Worm (Caenorhabditis elegans): ENCODE measurements around the gene nhr-134.
A peak's percentile ranks its signal among the peaks of the same experiment; 100 is the strongest.

Gene nhr-134

DNA sequence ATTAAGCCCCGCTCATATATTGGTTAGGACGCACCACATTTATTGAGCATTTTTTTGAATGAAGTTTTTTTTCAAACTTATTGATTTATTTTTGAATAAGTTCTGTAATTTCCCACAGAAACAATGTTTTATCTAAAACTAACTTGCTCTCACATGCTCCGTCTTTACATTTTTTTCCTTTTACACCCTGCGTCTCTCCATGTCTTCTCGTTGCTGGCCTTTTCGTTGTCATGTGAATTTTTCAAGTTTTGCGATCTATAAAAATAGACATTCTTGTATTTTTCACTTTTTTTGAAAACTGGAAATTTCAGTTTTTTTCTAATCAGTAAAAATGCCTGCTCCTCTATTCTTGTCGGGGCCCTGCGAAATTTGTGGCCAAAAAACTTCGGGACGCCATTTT lies at the start of gene nhr-134:
TSS of gene nhr-134 (plus strand) at position 312 of the 400 bp plus-strand sequence.
- TF ChIP-seq C34F6.9 (tag; optimal IDR thresholded peaks at IDR 0.05) (peak; percentile 34), ama-1 (optimal IDR thresholded peaks at IDR 0.05) (no peak), gmeb-1 (tag; optimal IDR thresholded peaks at IDR 0.05) (no peak), mab-5 (tag; optimal IDR thresholded peaks at IDR 0.05) (no peak), nhr-21 (tag; optimal IDR thresholded peaks at IDR 0.05) (no peak), egl-27 (tag; optimal IDR thresholded peaks at IDR 0.05) (no peak), peb-1 (tag; optimal IDR thresholded peaks at IDR 0.05) (no peak), mdl-1 (tag; optimal IDR thresholded peaks at IDR 0.05) (no peak), snpc-4 (tag; optimal IDR thresholded peaks at IDR 0.05) (no peak), R02D3.7 (tag; optimal IDR thresholded peaks at IDR 0.05) (no peak), zag-1 (tag; optimal IDR thresholded peaks at IDR 0.05) (no peak), unc-62 (GFP tag; optimal IDR thresholded peaks at IDR 0.05) (no peak), skn-1 (tag; optimal IDR thresholded peaks at IDR 0.05) (no peak), elt-3 (tag; optimal IDR thresholded peaks at IDR 0.05) (no peak), dmd-4 (tag; optimal IDR thresholded peaks at IDR 0.05) (no peak), fos-1 (tag; optimal IDR thresholded peaks at IDR 0.05) (peak; percentile 4), ztf-4 (tag; optimal IDR thresholded peaks at IDR 0.05) (no peak), nhr-23 (tag; optimal IDR thresholded peaks at IDR 0.05) (no peak), Y55F3AM.14 (GFP tag; optimal IDR thresholded peaks at IDR 0.05) (no peak), nhr-11 (tag; optimal IDR thresholded peaks at IDR 0.05) (no peak), crh-2 (tag; optimal IDR thresholded peaks at IDR 0.05) (peak; percentile 38), mbf-1 (tag; optimal IDR thresholded peaks at IDR 0.05) (no peak), sma-9 (GFP tag; optimal IDR thresholded peaks at IDR 0.05) (no peak), sma-9 (tag; optimal IDR thresholded peaks at IDR 0.05) (no peak)

DNA sequence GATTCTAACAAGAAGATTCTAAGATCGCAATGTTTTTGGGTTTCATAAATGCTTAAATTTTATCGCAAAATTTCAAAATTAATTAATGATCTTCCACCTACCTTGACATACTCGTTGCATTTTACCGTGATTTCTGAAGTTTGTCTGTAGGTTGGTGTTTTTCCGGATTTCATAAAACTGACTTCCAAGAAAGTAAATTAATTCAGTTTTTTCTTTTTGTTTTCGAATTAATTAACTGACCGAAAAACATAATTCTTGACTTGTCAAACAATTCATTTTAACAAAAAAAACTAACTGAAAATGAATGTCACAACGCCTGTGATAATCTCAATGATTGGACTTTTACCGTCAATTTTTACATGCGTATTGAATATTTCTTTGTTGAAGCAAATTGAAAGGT lies 49.3 kb upstream of the nhr-134 start, which contains the start of gene srbc-16:
TSS of gene srbc-16 (plus strand) at position 301 of the 400 bp plus-strand sequence.
- no peak for TF ChIP-seq nhr-6 (tag; optimal IDR thresholded peaks at IDR 0.05)
- TF ChIP-seq lsy-2 (tag; optimal IDR thresholded peaks at IDR 0.05), result no peak
- no peak for TF ChIP-seq fos-1 (tag; optimal IDR thresholded peaks at IDR 0.05)
- no peak for TF ChIP-seq nhr-237 (tag; optimal IDR thresholded peaks at IDR 0.05)
- TF ChIP-seq snpc-4 (tag; optimal IDR thresholded peaks at IDR 0.05), result no peak
- TF ChIP-seq unc-55 (GFP tag; optimal IDR thresholded peaks at IDR 0.05), result no peak
- TF ChIP-seq elt-1 (tag; optimal IDR thresholded peaks at IDR 0.05), result no peak
- no peak for TF ChIP-seq nhr-10 (tag; optimal IDR thresholded peaks at IDR 0.05)
- no peak for TF ChIP-seq F13H6.1 (tag; optimal IDR thresholded peaks at IDR 0.05)
- TF ChIP-seq nhr-77 (tag; optimal IDR thresholded peaks at IDR 0.05), result no peak
- no peak for TF ChIP-seq alr-1 (tag; optimal IDR thresholded peaks at IDR 0.05)
- TF ChIP-seq crh-2 (tag; optimal IDR thresholded peaks at IDR 0.05), result no peak
- TF ChIP-seq sma-9 (GFP tag; optimal IDR thresholded peaks at IDR 0.05), result no peak
- no peak for TF ChIP-seq sma-9 (tag; optimal IDR thresholded peaks at IDR 0.05)
- no peak for TF ChIP-seq ceh-16 (tag; optimal IDR thresholded peaks at IDR 0.05)
- no peak for TF ChIP-seq peb-1 (tag; optimal IDR thresholded peaks at IDR 0.05)
- no peak for TF ChIP-seq blmp-1 (tag; optimal IDR thresholded peaks at IDR 0.05; ENCODE audit: insufficient read depth)
- no peak for TF ChIP-seq lin-39 (tag; optimal IDR thresholded peaks at IDR 0.05)
- no peak for TF ChIP-seq mdl-1 (tag; optimal IDR thresholded peaks at IDR 0.05)

DNA sequence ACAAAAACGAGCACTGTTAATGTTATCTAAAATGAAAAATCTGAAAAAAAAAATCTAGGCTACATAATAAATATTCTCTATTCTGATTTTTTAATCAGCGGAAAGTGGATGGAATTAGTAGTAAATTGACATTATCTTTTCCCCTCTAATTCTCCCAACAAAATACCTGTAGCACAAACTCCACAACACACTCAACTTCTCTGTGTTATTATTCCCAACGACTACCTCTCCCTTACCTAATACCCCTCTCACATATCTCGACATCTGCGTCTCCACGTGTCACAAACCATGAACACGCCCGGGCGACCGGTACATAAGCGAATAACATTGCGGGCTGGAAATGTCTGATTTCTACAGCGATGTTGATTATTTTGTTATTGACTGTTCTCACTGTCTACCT lies 47.9 kb upstream of the nhr-134 start, which contains the start of gene cyp-33C2:
TSS of gene cyp-33C2 (plus strand) at position 327 of the 400 bp plus-strand sequence.
- no peak for TF ChIP-seq zag-1 (tag; optimal IDR thresholded peaks at IDR 0.05)
- no peak for TF ChIP-seq egl-27 (tag; optimal IDR thresholded peaks at IDR 0.05)
- TF ChIP-seq nhr-77 (tag; optimal IDR thresholded peaks at IDR 0.05), result no peak
- no peak for TF ChIP-seq unc-62 (GFP tag; optimal IDR thresholded peaks at IDR 0.05)
- TF ChIP-seq nhr-129 (tag; optimal IDR thresholded peaks at IDR 0.05), result no peak
- TF ChIP-seq elt-1 (tag; optimal IDR thresholded peaks at IDR 0.05), result no peak
- TF ChIP-seq sma-3 (GFP tag; optimal IDR thresholded peaks at IDR 0.05), result no peak
- TF ChIP-seq ztf-11 (tag; optimal IDR thresholded peaks at IDR 0.05), result no peak
- TF ChIP-seq dmd-4 (tag; optimal IDR thresholded peaks at IDR 0.05), result no peak
- TF ChIP-seq skn-1 (tag; optimal IDR thresholded peaks at IDR 0.05), result no peak
- TF ChIP-seq sma-9 (GFP tag; optimal IDR thresholded peaks at IDR 0.05), result no peak
- TF ChIP-seq sma-9 (tag; optimal IDR thresholded peaks at IDR 0.05), result no peak
- no peak for TF ChIP-seq nhr-23 (tag; optimal IDR thresholded peaks at IDR 0.05)

DNA sequence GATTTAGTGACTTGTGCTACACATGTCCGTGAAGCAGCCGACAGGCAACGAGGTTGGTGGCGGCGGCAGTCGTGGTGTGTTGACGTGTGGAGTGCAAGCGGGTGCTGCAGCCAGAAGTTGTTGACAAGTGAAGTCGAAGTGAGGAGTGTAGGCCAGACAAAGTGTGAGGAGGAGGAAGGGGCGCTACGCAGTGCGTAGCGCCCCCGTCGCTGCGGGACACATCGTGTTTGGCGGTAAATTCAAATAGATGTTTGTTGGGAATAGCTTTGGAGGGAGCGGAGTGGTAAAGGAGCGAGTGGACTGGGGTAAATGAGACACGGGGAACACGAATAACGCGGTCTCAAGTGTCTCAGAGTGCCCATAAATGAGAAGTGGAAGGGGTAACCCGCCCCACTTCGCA lies 45.5 kb upstream of the nhr-134 start:
- TF ChIP-seq C34F6.9 (tag; optimal IDR thresholded peaks at IDR 0.05) (no peak), mbf-1 (tag; optimal IDR thresholded peaks at IDR 0.05) (no peak), lin-39 (tag; optimal IDR thresholded peaks at IDR 0.05) (no peak), ceh-16 (tag; optimal IDR thresholded peaks at IDR 0.05) (no peak), nhr-129 (tag; optimal IDR thresholded peaks at IDR 0.05) (no peak), peb-1 (tag; optimal IDR thresholded peaks at IDR 0.05) (no peak), nhr-10 (tag; optimal IDR thresholded peaks at IDR 0.05) (no peak), alr-1 (tag; optimal IDR thresholded peaks at IDR 0.05) (no peak)
